Fruit fly (Drosophila melanogaster): Measurements from ENCODE around the gene Slu7.

DNA sequence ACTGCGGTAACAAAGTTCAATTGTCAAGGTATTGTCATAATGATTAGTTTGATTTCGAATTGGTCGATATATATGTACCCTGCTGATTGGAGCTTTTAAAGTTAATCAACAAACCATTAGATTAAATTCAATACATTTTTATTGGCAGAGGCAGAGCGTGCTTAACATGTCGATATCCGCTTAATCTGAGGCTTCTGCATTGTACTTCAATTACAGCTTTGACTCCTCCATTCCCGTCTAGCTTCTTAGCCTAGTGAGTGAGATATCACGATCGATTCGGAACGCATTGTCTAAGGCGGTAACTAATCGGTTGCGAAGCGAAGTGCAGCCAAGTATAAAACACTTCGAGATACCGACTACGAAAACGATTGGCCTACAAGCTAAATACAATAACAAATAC, 6.3 kb downstream of the Slu7 start, which contains the start of gene Ssl2:
- no peak for TF ChIP-seq CG8478 (optimal IDR thresholded peaks at IDR 0.05)
- no peak for TF ChIP-seq CTCF (optimal IDR thresholded peaks at IDR 0.05)
